Fruit fly (Drosophila melanogaster) whole organism, embryonic: ENCODE measurements around the gene Dph3.

Source experiments
- ATbp ChIP-seq: fragments of 200-800 bp; sonication (Bioruptor generic); optimal IDR thresholded peaks from 2 replicates; lab custom pipeline; 2017; ENCODE audit warnings: missing biosample characterization, mild to moderate bottlenecking, missing genetic modification characterization, missing genetic modification reagents
- Blimp-1 ChIP-seq: fragments of 200-800 bp; sonication (Bioruptor generic); optimal IDR thresholded peaks from 3 replicates; lab custom pipeline; 2018; ENCODE audit warnings: missing biosample characterization, missing genetic modification characterization, mild to moderate bottlenecking, moderate library complexity, missing genetic modification reagents
- C15 ChIP-seq: fragments of 200-800 bp; sonication (Bioruptor generic); IDR thresholded peaks from 3 replicates; pipeline ENCODE4 v1.3.6; 2022; ENCODE audit warnings: missing biosample characterization, missing genetic modification characterization
- CG10431 ChIP-seq: fragments of 200-800 bp; sonication (Bioruptor generic); optimal IDR thresholded peaks from 3 replicates; lab custom pipeline; 2018; ENCODE audit warnings: missing biosample characterization, mild to moderate bottlenecking, missing genetic modification characterization
- CG10959 ChIP-seq: fragments of 200-800 bp; sonication (Bioruptor generic); IDR thresholded peaks from 2 replicates; pipeline ENCODE4 v1.3.6; 2022; ENCODE audit warnings: missing biosample characterization, missing genetic modification characterization
- CG11085 ChIP-seq: fragments of 200-800 bp; sonication (Bioruptor generic); IDR thresholded peaks from 2 replicates; pipeline ENCODE4 v1.3.6; 2022; ENCODE audit warnings: missing biosample characterization, missing genetic modification characterization
- CG11247 ChIP-seq: fragments of 200-800 bp; sonication (Bioruptor generic); IDR thresholded peaks from 2 replicates; pipeline ENCODE4 v1.3.6; 2022; ENCODE audit warnings: missing biosample characterization, missing genetic modification characterization
- CG11456 ChIP-seq: fragments of 200-800 bp; sonication (Bioruptor generic); IDR thresholded peaks from 3 replicates; pipeline ENCODE4 v1.3.6; 2022; ENCODE audit warnings: missing biosample characterization, missing genetic modification characterization
- CG17385 ChIP-seq: fragments of 200-800 bp; sonication (Bioruptor generic); optimal IDR thresholded peaks from 3 replicates; lab custom pipeline; 2018; ENCODE audit warnings: missing biosample characterization, mild to moderate bottlenecking, missing genetic modification characterization
- CG18619 ChIP-seq: fragments of 200-800 bp; sonication (Bioruptor generic); optimal IDR thresholded peaks from 3 replicates; lab custom pipeline; 2017; ENCODE audit warnings: missing biosample characterization, mild to moderate bottlenecking, missing genetic modification characterization
- CG2712 ChIP-seq: fragments of 200-800 bp; optimal IDR thresholded peaks from 3 replicates; lab custom pipeline; 2019; ENCODE audit warnings: missing biosample characterization, mild to moderate bottlenecking, missing genetic modification characterization, moderate library complexity
- CG33557 ChIP-seq: fragments of 200-800 bp; sonication (Bioruptor generic); optimal IDR thresholded peaks from 2 replicates; lab custom pipeline; 2019; ENCODE audit warnings: missing biosample characterization, mild to moderate bottlenecking, missing genetic modification characterization, moderate library complexity
- CG34422 ChIP-seq: fragments of 200-800 bp; sonication (Bioruptor generic); IDR thresholded peaks from 3 replicates; pipeline ENCODE4 v1.3.6; 2022; ENCODE audit warnings: missing biosample characterization, missing genetic modification characterization
- CG4360 ChIP-seq: fragments of 200-800 bp; sonication (Bioruptor generic); IDR thresholded peaks from 2 replicates; pipeline ENCODE4 v1.3.6; 2022; ENCODE audit warnings: missing biosample characterization, missing genetic modification characterization
- CG7372 ChIP-seq: fragments of 200-800 bp; sonication (Bioruptor generic); IDR thresholded peaks from 2 replicates; pipeline ENCODE4 v1.3.6; 2022; ENCODE audit warnings: missing biosample characterization, missing genetic modification characterization
- CG8089 ChIP-seq: fragments of 200-800 bp; sonication (Bioruptor generic); optimal IDR thresholded peaks from 3 replicates; lab custom pipeline; 2016; ENCODE audit warnings: missing biosample characterization, missing genetic modification characterization
- CG8281 ChIP-seq: fragments of 200-800 bp; sonication (Bioruptor generic); optimal IDR thresholded peaks from 2 replicates; lab custom pipeline; 2018; ENCODE audit warnings: missing biosample characterization, mild to moderate bottlenecking, missing genetic modification characterization, moderate library complexity
- Chrac-16 ChIP-seq: fragments of 200-800 bp; sonication (Bioruptor generic); optimal IDR thresholded peaks from 3 replicates; lab custom pipeline; 2016; ENCODE audit warnings: missing biosample characterization, missing genetic modification characterization
- D19B ChIP-seq: fragments of 200-800 bp; sonication (Bioruptor generic); optimal IDR thresholded peaks from 2 replicates; lab custom pipeline; 2017; ENCODE audit warnings: missing biosample characterization, mild to moderate bottlenecking, missing genetic modification characterization
- Dbx ChIP-seq: fragments of 200-800 bp; sonication (Bioruptor generic); IDR thresholded peaks from 3 replicates; pipeline ENCODE4 v1.3.6; 2022; ENCODE audit warnings: missing biosample characterization, missing genetic modification characterization
- Doc3 ChIP-seq: fragments of 200-800 bp; sonication (Bioruptor generic); IDR thresholded peaks from 3 replicates; pipeline ENCODE4 v1.3.6; 2022; ENCODE audit warnings: missing biosample characterization, missing genetic modification characterization; ENCODE audit not compliant: partially characterized antibody
- E2f1 ChIP-seq: fragments of 200-800 bp; sonication (Bioruptor generic); IDR thresholded peaks from 2 replicates; pipeline ENCODE4 v1.3.6; 2022; ENCODE audit warnings: missing biosample characterization, missing genetic modification characterization
- Ets65A ChIP-seq: fragments of 200-800 bp; sonication (Bioruptor generic); peaks from one replicate; lab custom pipeline; 2016; ENCODE audit warnings: missing biosample characterization, missing genetic modification characterization
- Hand ChIP-seq: fragments of 200-800 bp; sonication (Bioruptor generic); optimal IDR thresholded peaks from 2 replicates; lab custom pipeline; 2017; ENCODE audit warnings: mild to moderate bottlenecking, missing biosample characterization, missing genetic modification reagents, missing genetic modification characterization
- HmgZ ChIP-seq: fragments of 200-800 bp; sonication (Bioruptor generic); optimal IDR thresholded peaks from 2 replicates; lab custom pipeline; 2018; ENCODE audit warnings: missing biosample characterization, mild to moderate bottlenecking, missing genetic modification characterization
- Jarid2 ChIP-seq: fragments of 200-800 bp; sonication (Bioruptor generic); optimal IDR thresholded peaks from 3 replicates; lab custom pipeline; 2017; ENCODE audit warnings: mild to moderate bottlenecking, missing biosample characterization, missing genetic modification reagents, missing genetic modification characterization
- Meics ChIP-seq: fragments of 200-800 bp; sonication (Bioruptor generic); optimal IDR thresholded peaks from 2 replicates; lab custom pipeline; 2017; ENCODE audit warnings: missing biosample characterization, mild to moderate bottlenecking, missing genetic modification characterization
- Mes4 ChIP-seq: fragments of 200-800 bp; sonication (Bioruptor generic); optimal IDR thresholded peaks from 2 replicates; lab custom pipeline; 2016; ENCODE audit warnings: missing biosample characterization, missing genetic modification characterization
- Neu2 ChIP-seq: fragments of 200-800 bp; sonication (Bioruptor generic); optimal IDR thresholded peaks from 3 replicates; lab custom pipeline; 2016; ENCODE audit warnings: missing biosample characterization, missing genetic modification characterization, borderline replicate concordance
- Optix ChIP-seq: fragments of 200-800 bp; sonication (Bioruptor generic); IDR thresholded peaks from 3 replicates; pipeline ENCODE4 v1.3.6; 2022; ENCODE audit warnings: missing biosample characterization, missing genetic modification characterization
- Trl ChIP-seq, 3 experiments: fragments of >200 bp in 2 of 3; fragments of 200-800 bp in 1 of 3; sonication (Bioruptor generic) in 1 of 3; optimal IDR thresholded peaks; 2 replicates in 1 of 3; 3 replicates in 2 of 3; lab custom pipeline; 2016 to 2017; ENCODE audit warnings: missing biosample characterization in 1 of 3, missing genetic modification characterization in 1 of 3
- cg ChIP-seq: fragments of 200-800 bp; sonication (Bioruptor generic); optimal IDR thresholded peaks from 3 replicates; lab custom pipeline; 2019; ENCODE audit warnings: missing biosample characterization, mild to moderate bottlenecking, missing genetic modification characterization, moderate library complexity
- chinmo ChIP-seq: fragments of 200-800 bp; sonication (Bioruptor generic); IDR thresholded peaks from 4 replicates; pipeline ENCODE4 v1.3.6; 2022; ENCODE audit warnings: missing biosample characterization, missing genetic modification characterization; ENCODE audit not compliant: partially characterized antibody
- dm ChIP-seq: fragments of 200-800 bp; sonication (Bioruptor generic); optimal IDR thresholded peaks from 3 replicates; lab custom pipeline; 2016; ENCODE audit warnings: missing biosample characterization, missing genetic modification characterization
- emc ChIP-seq: fragments of 200-800 bp; sonication (Bioruptor generic); optimal IDR thresholded peaks from 2 replicates; lab custom pipeline; 2016; ENCODE audit warnings: missing biosample characterization, missing genetic modification characterization
- ind ChIP-seq: fragments of 200-800 bp; sonication (Bioruptor generic); optimal IDR thresholded peaks from 3 replicates; lab custom pipeline; 2016; ENCODE audit warnings: missing biosample characterization, missing genetic modification characterization
- lola ChIP-seq, 3 experiments: fragments of >200 bp in 2 of 3; fragments of 200-800 bp in 1 of 3; sonication (Bioruptor generic) in 1 of 3; optimal IDR thresholded peaks; 2 replicates each; lab custom pipeline; 2017 to 2019; ENCODE audit warnings: missing biosample characterization in 3 of 3, missing genetic modification characterization in 3 of 3, mild to moderate bottlenecking in 1 of 3, moderate library complexity in 1 of 3
- mam ChIP-seq: fragments of 200-800 bp; sonication (Bioruptor generic); optimal IDR thresholded peaks from 3 replicates; lab custom pipeline; 2016; ENCODE audit warnings: missing biosample characterization, missing genetic modification characterization
- mirr ChIP-seq: fragments of 200-800 bp; sonication (Bioruptor generic); optimal IDR thresholded peaks from 3 replicates; lab custom pipeline; 2018; ENCODE audit warnings: missing biosample characterization, mild to moderate bottlenecking, missing genetic modification characterization
- nerfin-2 ChIP-seq: fragments of 200-800 bp; sonication (Bioruptor generic); IDR thresholded peaks from 2 replicates; pipeline ENCODE4 v1.3.6; 2022; ENCODE audit warnings: missing biosample characterization, missing genetic modification characterization; ENCODE audit not compliant: partially characterized antibody
- onecut ChIP-seq: fragments of 200-800 bp; sonication (Bioruptor generic); IDR thresholded peaks from 2 replicates; pipeline ENCODE4 v1.3.6; 2022; ENCODE audit warnings: missing biosample characterization, missing genetic modification characterization
- pan ChIP-seq, 4 experiments: fragments of >200 bp in 3 of 4; fragments of 200-800 bp in 1 of 4; sonication (Bioruptor generic) in 1 of 4; optimal IDR thresholded peaks in 3 of 4; IDR thresholded peaks in 1 of 4; 2 replicates each; pipeline versions ENCODE4 v1.3.6 to Lab custom; 2017 to 2022; ENCODE audit warnings: missing biosample characterization in 2 of 4, missing genetic modification characterization in 2 of 4, mixed read lengths in 1 of 4
- salm ChIP-seq: fragments of 200-800 bp; sonication (Bioruptor generic); optimal IDR thresholded peaks from 2 replicates; lab custom pipeline; 2018; ENCODE audit warnings: missing biosample characterization, mild to moderate bottlenecking, missing genetic modification characterization
- ssp ChIP-seq: fragments of 200-800 bp; sonication (Bioruptor generic); IDR thresholded peaks from 2 replicates; pipeline ENCODE4 v1.3.6; 2022; ENCODE audit warnings: missing biosample characterization, missing genetic modification characterization
- sug ChIP-seq: fragments of 200-800 bp; optimal IDR thresholded peaks from 2 replicates; lab custom pipeline; 2019; ENCODE audit warnings: missing biosample characterization, mild to moderate bottlenecking, missing genetic modification characterization, moderate library complexity
- tgo ChIP-seq: fragments of 200-800 bp; sonication (Bioruptor generic); IDR thresholded peaks from 3 replicates; pipeline ENCODE4 v1.3.6; 2022; ENCODE audit warnings: missing biosample characterization, missing genetic modification characterization
- zfh1 ChIP-seq: fragments of 200-800 bp; sonication (Bioruptor generic); IDR thresholded peaks from 3 replicates; pipeline ENCODE4 v1.3.6; 2022; ENCODE audit warnings: missing biosample characterization, missing genetic modification characterization

The Dph3 gene

dm6 chr3R:11200042-11200884 is 31.4 kb upstream of the Dph3 start (continued):
- TF ChIP-seq CG11085: no peak
- TF ChIP-seq CG4360: no peak
- peak; percentile 41 for TF ChIP-seq CG17385 (GFP tag; lab: Kevin White, UChicago)
- no peak for TF ChIP-seq tgo (GFP tag; lab: Robert Waterston, UW)
- no peak for TF ChIP-seq D19B
- no peak for TF ChIP-seq Mes4
- peak; percentile 46 for TF ChIP-seq ATbp (GFP tag; lab: Kevin White, UChicago)
- peak; percentile 13; the same call in 1 of the 3 replicates for TF ChIP-seq CG34422
- peak; percentile 42; the same call in 1 of the 2 replicates for TF ChIP-seq CG7372 (GFP tag; lab: Robert Waterston, UW)
- TF ChIP-seq dm: no peak
- TF ChIP-seq cg (GFP tag; lab: Kevin White, UChicago): peak; percentile 43
- TF ChIP-seq HmgZ: peak; percentile 48
- TF ChIP-seq Optix: no peak
- TF ChIP-seq CG10959 (GFP tag; lab: Robert Waterston, UW): no peak
- peak; percentile 25 for TF ChIP-seq Ets65A
- peak; percentile 35 for TF ChIP-seq Jarid2 (GFP tag; lab: Kevin White, UChicago)
- 0 out of 3 replicates have a peak, but pooled peaks have one; percentile 36 for TF ChIP-seq CG11456 (GFP tag; lab: Robert Waterston, UW)
- TF ChIP-seq Trl (optimal IDR thresholded peaks at IDR 0.05; lab: Kevin White, UChicago): peak; percentile 41 to 84
- no peak for TF ChIP-seq Trl (GFP tag; optimal IDR thresholded peaks at IDR 0.05; lab: Kevin White, UChicago)
- peak; percentile 65 for TF ChIP-seq mirr

dm6 chr3R:11200885-11201421 is 30.8 kb upstream of the Dph3 start:
- TF ChIP-seq salm (tag; lab: Kevin White, UChicago): peak; percentile 20
- TF ChIP-seq zfh1 (GFP tag; lab: Robert Waterston, UW): peak; percentile 58; the same call in 1 of the 3 replicates
- peak; percentile 100 for TF ChIP-seq D19B
- peak; percentile 37; the same call in 1 of the 2 replicates for TF ChIP-seq ssp
- TF ChIP-seq CG2712: peak; percentile 51
- TF ChIP-seq Blimp-1 (GFP tag; lab: Kevin White, UChicago): peak; percentile 39
- peak; percentile 51 for TF ChIP-seq Chrac-16 (GFP tag; lab: Kevin White, UChicago)
- no peak for TF ChIP-seq onecut (GFP tag; lab: Robert Waterston, UW)
- TF ChIP-seq mam (GFP tag; lab: Kevin White, UChicago): peak; percentile 38
- no peak for TF ChIP-seq CG8089
- no peak for TF ChIP-seq CG33557 (GFP tag; lab: Kevin White, UChicago)
- TF ChIP-seq C15 (GFP tag; lab: Robert Waterston, UW): no peak
- TF ChIP-seq CG8281 (tag; lab: Kevin White, UChicago): peak; percentile 2
- no peak for TF ChIP-seq Doc3 (GFP tag; lab: Robert Waterston, UW)
- TF ChIP-seq chinmo (GFP tag; lab: Robert Waterston, UW): peak; percentile 61; the same call in 1 of the 4 replicates
- TF ChIP-seq E2f1 (GFP tag; lab: Robert Waterston, UW): peak; percentile 56
- TF ChIP-seq CG10431 (GFP tag; lab: Kevin White, UChicago): no peak
- no peak for TF ChIP-seq pan (optimal IDR thresholded peaks at IDR 0.05; lab: Kevin White, UChicago)
- TF ChIP-seq pan (GFP tag; optimal IDR thresholded peaks at IDR 0.05 in 1 of 2, IDR thresholded peaks at IDR 0.05 in 1 of 2): peak in 1 of 2 experiments; percentile 69
- TF ChIP-seq lola (GFP tag; optimal IDR thresholded peaks at IDR 0.05; lab: Kevin White, UChicago): no peak
- peak; percentile 77 for TF ChIP-seq Meics (GFP tag; lab: Kevin White, UChicago)
- TF ChIP-seq ind (GFP tag; lab: Kevin White, UChicago): peak; percentile 61
- TF ChIP-seq sug (tag; lab: Kevin White, UChicago): peak; percentile 74
- TF ChIP-seq CG11247 (GFP tag; lab: Robert Waterston, UW): peak; percentile 57
- peak; percentile 60 for TF ChIP-seq Hand (GFP tag; lab: Kevin White, UChicago)
- no peak for TF ChIP-seq emc (GFP tag; lab: Kevin White, UChicago)
- no peak for TF ChIP-seq nerfin-2 (GFP tag; lab: Robert Waterston, UW)
- TF ChIP-seq Neu2 (GFP tag; lab: Kevin White, UChicago): no peak
- TF ChIP-seq CG18619: peak; percentile 56
- peak; percentile 35; the same call in 1 of the 3 replicates for TF ChIP-seq Dbx (GFP tag; lab: Robert Waterston, UW)
